Worm (Caenorhabditis elegans): ENCODE data around the gene qua-1.

The qua-1 gene

DNA sequence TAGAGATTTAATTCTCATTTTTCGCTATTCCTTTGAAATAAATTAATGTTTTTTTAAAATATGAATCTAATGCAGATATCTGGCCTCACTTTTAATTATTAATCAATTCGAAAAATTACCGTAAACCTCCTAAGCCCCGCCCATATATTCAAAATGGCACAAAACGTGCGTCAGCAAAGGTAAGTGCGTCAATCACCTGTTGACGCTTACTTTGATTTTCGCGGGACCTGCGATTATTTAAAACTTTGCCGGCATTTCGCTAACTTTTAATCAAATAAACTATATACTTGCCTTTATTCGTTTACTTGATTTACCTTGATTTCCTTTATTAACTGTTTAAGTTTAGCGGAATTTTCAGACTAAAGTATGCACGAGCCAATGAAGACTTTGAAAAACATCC is 40.6 kb upstream of the qua-1 start, which contains the start of gene pch-2 (continued):
- TF ChIP-seq nhr-20 (tag; optimal IDR thresholded peaks at IDR 0.05), result peak; percentile 61
- TF ChIP-seq hpl-2 (GFP tag; optimal IDR thresholded peaks at IDR 0.05), result no peak
- no peak for TF ChIP-seq ces-1 (GFP tag; optimal IDR thresholded peaks at IDR 0.05)
- no peak for TF ChIP-seq nhr-237 (tag; optimal IDR thresholded peaks at IDR 0.05)
- TF ChIP-seq pax-3 (tag; optimal IDR thresholded peaks at IDR 0.05), result no peak
- TF ChIP-seq sox-4 (tag; optimal IDR thresholded peaks at IDR 0.05), result no peak
- peak; percentile 48 for TF ChIP-seq nhr-90 (tag; optimal IDR thresholded peaks at IDR 0.05; ENCODE audit: poor library complexity)
- TF ChIP-seq nhr-28 (tag; optimal IDR thresholded peaks at IDR 0.05), result no peak
- TF ChIP-seq dpl-1 (GFP tag; optimal IDR thresholded peaks at IDR 0.05), result peak; percentile 83 to 90 (median 89)
- peak; percentile 61 for TF ChIP-seq mep-1 (tag; optimal IDR thresholded peaks at IDR 0.05)
- no peak for TF ChIP-seq fos-1 (tag; optimal IDR thresholded peaks at IDR 0.05)
- no peak for TF ChIP-seq hlh-17 (GFP tag; optimal IDR thresholded peaks at IDR 0.05; ENCODE audit: borderline replicate concordance)
- no peak for TF ChIP-seq lin-39 (tag; optimal IDR thresholded peaks at IDR 0.05)
- no peak for TF ChIP-seq alr-1 (tag; optimal IDR thresholded peaks at IDR 0.05; ENCODE audit: borderline replicate concordance)
- TF ChIP-seq ceh-63 (GFP tag; optimal IDR thresholded peaks at IDR 0.05), result no peak
- peak; percentile 45 for TF ChIP-seq lin-14 (GFP tag; optimal IDR thresholded peaks at IDR 0.05)
- peak; percentile 48 for TF ChIP-seq swsn-7 (tag; optimal IDR thresholded peaks at IDR 0.05)
- TF ChIP-seq ceh-82 (tag; optimal IDR thresholded peaks at IDR 0.05), result no peak
- peak; percentile 29; the same call in 1 of the 2 replicates for TF ChIP-seq isw-1 (GFP tag; IDR thresholded peaks at IDR 0.05)
- no peak for TF ChIP-seq lir-3 (tag; optimal IDR thresholded peaks at IDR 0.05; ENCODE audit: poor library complexity)
- TF ChIP-seq mef-2 (tag; optimal IDR thresholded peaks at IDR 0.05), result no peak
- no peak for TF ChIP-seq Y116A8C.19 (tag; optimal IDR thresholded peaks at IDR 0.05; ENCODE audit: borderline replicate concordance)
- TF ChIP-seq grh-1 (GFP tag; IDR thresholded peaks at IDR 0.05), result no peak
- no peak for TF ChIP-seq aly-2 (tag; optimal IDR thresholded peaks at IDR 0.05)
- no peak for TF ChIP-seq ceh-8 (GFP tag; optimal IDR thresholded peaks at IDR 0.05)
- no peak for TF ChIP-seq pqm-1 (tag; optimal IDR thresholded peaks at IDR 0.05)
- peak; percentile 70 for TF ChIP-seq nhr-71 (tag; optimal IDR thresholded peaks at IDR 0.05)
- no peak for TF ChIP-seq nhr-12 (tag; optimal IDR thresholded peaks at IDR 0.05)
- no peak for TF ChIP-seq egl-13 (tag; optimal IDR thresholded peaks at IDR 0.05)
- TF ChIP-seq C34B4.2 (tag; optimal IDR thresholded peaks at IDR 0.05), result no peak
- TF ChIP-seq ceh-90 (tag; optimal IDR thresholded peaks at IDR 0.05), result no peak
- TF ChIP-seq lin-35 (GFP tag; optimal IDR thresholded peaks at IDR 0.05), result peak; percentile 78 to 93
- TF ChIP-seq mab-9 (GFP tag; IDR thresholded peaks at IDR 0.05), result no peak
- TF ChIP-seq unc-62 (GFP tag; optimal IDR thresholded peaks at IDR 0.05), result no peak
- TF ChIP-seq C16A3.4 (tag; optimal IDR thresholded peaks at IDR 0.05), result peak; percentile 74
- TF ChIP-seq unc-86 (tag; optimal IDR thresholded peaks at IDR 0.05), result no peak
- TF ChIP-seq rnt-1 (tag; optimal IDR thresholded peaks at IDR 0.05), result peak; percentile 66
- peak; percentile 32 for TF ChIP-seq skn-1 (tag; optimal IDR thresholded peaks at IDR 0.05)
- no peak for TF ChIP-seq egl-27 (tag; optimal IDR thresholded peaks at IDR 0.05)
- peak; percentile 65 for TF ChIP-seq snu-23 (GFP tag; optimal IDR thresholded peaks at IDR 0.05)
- no peak for TF ChIP-seq nhr-11 (tag; optimal IDR thresholded peaks at IDR 0.05)
- TF ChIP-seq jun-1 (tag; optimal IDR thresholded peaks at IDR 0.05), result no peak
- no peak for TF ChIP-seq aha-1 (tag; optimal IDR thresholded peaks at IDR 0.05)
- peak; percentile 47 for TF ChIP-seq xbp-1 (tag; optimal IDR thresholded peaks at IDR 0.05)
- TF ChIP-seq ztf-11 (tag; optimal IDR thresholded peaks at IDR 0.05), result no peak
- TF ChIP-seq C04F5.9 (tag; optimal IDR thresholded peaks at IDR 0.05), result peak; percentile 64
- TF ChIP-seq nhr-76 (tag; optimal IDR thresholded peaks at IDR 0.05), result no peak
- TF ChIP-seq sup-37 (GFP tag; optimal IDR thresholded peaks at IDR 0.05), result no peak
- no peak for TF ChIP-seq zip-4 (GFP tag; optimal IDR thresholded peaks at IDR 0.05)
- no peak for TF ChIP-seq ceh-88 (GFP tag; IDR thresholded peaks at IDR 0.05)
- TF ChIP-seq unc-130 (tag; optimal IDR thresholded peaks at IDR 0.05), result peak; percentile 3
- TF ChIP-seq lin-15B (tag; optimal IDR thresholded peaks at IDR 0.05), result peak; percentile 62
- no peak for TF ChIP-seq ztf-4 (tag; optimal IDR thresholded peaks at IDR 0.05)
